Worm (Caenorhabditis elegans) whole organism, young adult: ENCODE measurements around the gene ppm-1.H.

Experiments used
- D2030.7 ChIP-seq: fragments of 200-800 bp; sonication (Bioruptor generic); IDR thresholded peaks from 2 replicates; pipeline ENCODE4 v1.3.6; 2022; ENCODE audit warnings: missing genetic modification reagents, missing genetic modification characterization, missing compliant biosample characterization
- F33H1.4 ChIP-seq: fragments of 200-800 bp; sonication (Bioruptor generic); IDR thresholded peaks from 2 replicates; pipeline ENCODE4 v1.3.6; 2022; ENCODE audit warnings: missing genetic modification reagents, missing genetic modification characterization, missing compliant biosample characterization
- F39B2.1 ChIP-seq: fragments of 200-800 bp; sonication (Bioruptor generic); IDR thresholded peaks from 2 replicates; pipeline ENCODE4 v1.3.6; 2022; ENCODE audit warnings: missing genetic modification reagents, missing genetic modification characterization, missing compliant biosample characterization
- F52B5.7 ChIP-seq: sonication (generic microtip); optimal IDR thresholded peaks from 2 replicates; lab custom pipeline; 2016; ENCODE audit warnings: mild to moderate bottlenecking, missing genetic modification characterization, missing compliant biosample characterization
- F57A8.1 ChIP-seq: fragments of 200-800 bp; sonication (Bioruptor generic); optimal IDR thresholded peaks from 2 replicates; lab custom pipeline; 2018; ENCODE audit warnings: mild to moderate bottlenecking, missing genetic modification characterization, moderate library complexity, missing compliant biosample characterization
- T26A5.8 ChIP-seq: sonication (generic microtip); optimal IDR thresholded peaks from 2 replicates; lab custom pipeline; 2016; ENCODE audit warnings: missing genetic modification characterization, missing compliant biosample characterization
- ama-1 ChIP-seq, 3 experiments: fragments of 150-350 bp in 1 of 3; sonication (generic microtip) in 2 of 3; optimal IDR thresholded peaks; 2 replicates each; lab custom pipeline; 2014 to 2018; ENCODE audit warnings: missing biosample characterization in 2 of 3, missing genetic modification characterization in 2 of 3, missing genetic modification reagents in 2 of 3
- atf-7 ChIP-seq: sonication (generic microtip); optimal IDR thresholded peaks from 2 replicates; lab custom pipeline; 2017; ENCODE audit warnings: mild to moderate bottlenecking, missing genetic modification characterization, missing compliant biosample characterization
- attf-3 ChIP-seq: fragments of 200-800 bp; sonication (Bioruptor generic); conservative IDR thresholded peaks from 2 replicates; pipeline ENCODE4 v1.3.6; 2022; ENCODE audit warnings: missing genetic modification reagents, missing genetic modification characterization, missing compliant biosample characterization
- attf-6 ChIP-seq: fragments of 200-800 bp; sonication (Bioruptor generic); IDR thresholded peaks from 2 replicates; pipeline ENCODE4 v1.3.6; 2022; ENCODE audit warnings: missing genetic modification reagents, missing genetic modification characterization, missing compliant biosample characterization
- bed-1 ChIP-seq: fragments of 200-800 bp; sonication (Bioruptor generic); IDR thresholded peaks from 2 replicates; pipeline ENCODE4 v1.3.6; 2022; ENCODE audit warnings: missing genetic modification reagents, missing genetic modification characterization, missing compliant biosample characterization
- cebp-1 ChIP-seq, 2 experiments: fragments of 200-800 bp in 1 of 2; sonication (Bioruptor generic) in 1 of 2; sonication (generic microtip) in 1 of 2; IDR thresholded peaks in 1 of 2; optimal IDR thresholded peaks in 1 of 2; 2 replicates each; pipeline versions ENCODE4 v1.3.6 to Lab custom; 2017 to 2022; ENCODE audit warnings: missing compliant biosample characterization in 2 of 2, missing genetic modification characterization in 2 of 2, mild to moderate bottlenecking in 1 of 2, missing genetic modification reagents in 1 of 2, moderate library complexity in 1 of 2
- ceh-27 ChIP-seq: fragments of 200-800 bp; sonication (Bioruptor generic); optimal IDR thresholded peaks from 2 replicates; lab custom pipeline; 2018; ENCODE audit warnings: mild to moderate bottlenecking, missing genetic modification characterization, moderate library complexity, missing compliant biosample characterization
- ceh-79 ChIP-seq: sonication (generic microtip); optimal IDR thresholded peaks from 2 replicates; lab custom pipeline; 2017; ENCODE audit warnings: mild to moderate bottlenecking, missing genetic modification characterization, missing compliant biosample characterization
- dox-1 ChIP-seq: fragments of 200-800 bp; sonication (Bioruptor generic); IDR thresholded peaks from 2 replicates; pipeline ENCODE4 v1.3.6; 2022; ENCODE audit warnings: missing genetic modification reagents, missing genetic modification characterization, missing compliant biosample characterization
- dpff-1 ChIP-seq: sonication (generic microtip); optimal IDR thresholded peaks from 2 replicates; lab custom pipeline; 2017; ENCODE audit warnings: mild to moderate bottlenecking, missing genetic modification characterization, missing compliant biosample characterization
- dpl-1 ChIP-seq: fragments of 150-350 bp; optimal IDR thresholded peaks from 2 replicates; lab custom pipeline; 2014; ENCODE audit warnings: missing biosample characterization, missing genetic modification reagents, missing genetic modification characterization
- egl-44 ChIP-seq: fragments of 200-800 bp; sonication (Bioruptor generic); IDR thresholded peaks from 2 replicates; pipeline ENCODE4 v1.3.6; 2022; ENCODE audit warnings: missing genetic modification reagents, missing genetic modification characterization, missing compliant biosample characterization
- lag-1 ChIP-seq: fragments of 200-800 bp; sonication (Bioruptor generic); IDR thresholded peaks from 2 replicates; pipeline ENCODE4 v1.3.6; 2022; ENCODE audit warnings: missing genetic modification reagents, missing genetic modification characterization, missing compliant biosample characterization
- let-607 ChIP-seq, 2 experiments: fragments of 200-800 bp in 1 of 2; sonication (Bioruptor generic) in 1 of 2; sonication (generic microtip) in 1 of 2; optimal IDR thresholded peaks; 2 replicates each; lab custom pipeline; 2016 to 2018; ENCODE audit warnings: mild to moderate bottlenecking in 2 of 2, missing compliant biosample characterization in 2 of 2, missing genetic modification characterization in 2 of 2, moderate library complexity in 2 of 2, missing genotype in 1 of 2
- lin-26 ChIP-seq: fragments of 200-800 bp; sonication (Bioruptor generic); IDR thresholded peaks from 2 replicates; pipeline ENCODE4 v1.3.6; 2022; ENCODE audit warnings: missing genetic modification reagents, missing genetic modification characterization, missing compliant biosample characterization
- lsl-1 ChIP-seq: fragments of 200-800 bp; sonication (Bioruptor generic); optimal IDR thresholded peaks from 2 replicates; lab custom pipeline; 2018; ENCODE audit warnings: mild to moderate bottlenecking, missing genetic modification characterization, moderate library complexity, missing compliant biosample characterization
- lsy-27 ChIP-seq: sonication (generic microtip); optimal IDR thresholded peaks from 2 replicates; lab custom pipeline; 2017; ENCODE audit warnings: missing genetic modification characterization, mild to moderate bottlenecking, missing compliant biosample characterization, antibody characterized with exemption, missing genotype, borderline replicate concordance; ENCODE audit not compliant: insufficient read depth
- madf-6 ChIP-seq: fragments of 200-800 bp; sonication (Bioruptor generic); IDR thresholded peaks from 2 replicates; pipeline ENCODE4 v1.3.6; 2022; ENCODE audit warnings: missing genetic modification reagents, missing genetic modification characterization, missing compliant biosample characterization
- mcd-1 ChIP-seq: fragments of 200-800 bp; sonication (Bioruptor generic); IDR thresholded peaks from 2 replicates; pipeline ENCODE4 v1.3.6; 2022; ENCODE audit warnings: missing genetic modification reagents, missing genetic modification characterization, missing compliant biosample characterization
- nfya-2 ChIP-seq: fragments of 200-800 bp; sonication (Bioruptor generic); IDR thresholded peaks from 2 replicates; pipeline ENCODE4 v1.3.6; 2022; ENCODE audit warnings: missing genetic modification reagents, missing genetic modification characterization, missing compliant biosample characterization
- nhr-179 ChIP-seq: sonication (generic microtip); optimal IDR thresholded peaks from 2 replicates; lab custom pipeline; 2016; ENCODE audit warnings: mild to moderate bottlenecking, missing genetic modification characterization, missing compliant biosample characterization
- nhr-27 ChIP-seq: fragments of 200-800 bp; sonication (Bioruptor generic); optimal IDR thresholded peaks from 2 replicates; lab custom pipeline; 2018; ENCODE audit warnings: mild to moderate bottlenecking, missing genetic modification characterization, moderate library complexity, missing compliant biosample characterization
- nhr-80 ChIP-seq: sonication (generic microtip); optimal IDR thresholded peaks from 2 replicates; lab custom pipeline; 2016; ENCODE audit warnings: missing genetic modification characterization, missing compliant biosample characterization
- rcor-1 ChIP-seq: fragments of 200-800 bp; sonication (Bioruptor generic); IDR thresholded peaks from 2 replicates; pipeline ENCODE4 v1.3.6; 2022; ENCODE audit warnings: missing genetic modification reagents, missing genetic modification characterization, missing compliant biosample characterization
- sdz-38 ChIP-seq: sonication (generic microtip); optimal IDR thresholded peaks from 2 replicates; lab custom pipeline; 2016; ENCODE audit warnings: missing genotype, missing genetic modification characterization, missing compliant biosample characterization
- snpc-1.3 ChIP-seq: sonication (generic microtip); optimal IDR thresholded peaks from 2 replicates; lab custom pipeline; 2017; ENCODE audit warnings: missing genetic modification characterization, mild to moderate bottlenecking, missing compliant biosample characterization, antibody characterized with exemption, moderate library complexity, missing genotype, missing genetic modification reagents; ENCODE audit not compliant: insufficient read depth
- xnd-1 ChIP-seq: sonication (generic microtip); optimal IDR thresholded peaks from 2 replicates; lab custom pipeline; 2016; ENCODE audit warnings: missing genotype, missing genetic modification reagents, missing genetic modification characterization, missing compliant biosample characterization
- ztf-18 ChIP-seq: sonication (generic microtip); optimal IDR thresholded peaks from 2 replicates; lab custom pipeline; 2016; ENCODE audit warnings: missing genotype, mild to moderate bottlenecking, missing genetic modification characterization, missing compliant biosample characterization
- ztf-22 ChIP-seq: fragments of 200-800 bp; sonication (Bioruptor generic); optimal IDR thresholded peaks from 2 replicates; lab custom pipeline; 2018; ENCODE audit warnings: mild to moderate bottlenecking, missing genetic modification characterization, moderate library complexity, missing compliant biosample characterization

The ppm-1.H gene

DNA sequence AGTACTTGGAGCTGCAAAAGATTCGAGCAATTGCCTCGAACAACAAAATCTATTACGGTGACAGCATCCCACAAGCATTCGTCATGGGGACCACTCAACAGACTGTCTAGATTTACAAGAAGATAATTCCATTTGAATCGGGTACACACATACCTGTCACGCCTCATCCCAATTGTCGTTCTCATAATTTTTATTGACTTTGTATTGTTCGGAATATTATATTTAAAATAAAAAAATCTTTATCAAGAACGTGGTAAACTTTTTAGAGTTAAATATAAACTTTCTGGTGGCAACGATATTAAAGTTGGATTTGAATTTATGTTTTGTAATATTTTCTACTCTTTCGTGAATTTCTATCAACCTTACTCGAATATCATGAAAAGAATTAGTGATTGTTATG is 21.0 kb upstream of the ppm-1.H start, which contains the start of gene C42C1.9:
C42C1.9 (plus strand) TSS at position 301 of the 400 bp plus-strand sequence.
- no peak for TF ChIP-seq nfya-2
- TF ChIP-seq lag-1: no peak
- no peak for TF ChIP-seq ceh-27 (GFP tag; lab: Kevin White, UChicago)
- TF ChIP-seq mcd-1: no peak
- TF ChIP-seq attf-6: no peak
- TF ChIP-seq F39B2.1 (GFP tag; lab: Robert Waterston, UW): no peak
- no peak for TF ChIP-seq bed-1 (GFP tag; lab: Robert Waterston, UW)
- TF ChIP-seq ztf-22 (GFP tag; lab: Kevin White, UChicago): no peak

DNA sequence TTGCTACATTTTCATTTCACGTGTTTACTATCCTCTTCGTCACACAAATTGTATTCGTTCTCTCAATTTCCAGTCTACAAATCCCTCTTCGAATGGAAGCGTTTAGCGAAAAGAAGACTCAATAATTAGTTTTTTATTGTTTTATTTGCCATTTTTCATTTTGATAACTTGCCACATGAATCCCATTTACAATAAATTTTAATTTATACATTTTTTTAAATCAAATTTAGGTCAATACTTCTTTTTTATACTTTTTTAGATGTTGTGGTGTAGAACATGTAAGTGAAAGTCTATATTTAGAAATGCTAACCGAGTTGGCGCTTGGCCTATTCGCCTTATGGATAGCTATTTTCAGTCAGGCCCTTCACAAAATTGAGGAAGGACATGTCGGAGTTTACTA is 19.5 kb upstream of the ppm-1.H start, which contains the start of gene erl-1:
erl-1 (plus strand) TSS at position 301 of the 400 bp plus-strand sequence.
- TF ChIP-seq attf-3 (GFP tag; lab: Robert Waterston, UW): no peak
- TF ChIP-seq dox-1 (GFP tag; lab: Robert Waterston, UW): no peak
- no peak for TF ChIP-seq let-607 (tag; optimal IDR thresholded peaks at IDR 0.05; lab: Kevin White, UChicago)
- TF ChIP-seq lin-26 (GFP tag; lab: Robert Waterston, UW): no peak
- no peak for TF ChIP-seq egl-44 (GFP tag; lab: Robert Waterston, UW)
- TF ChIP-seq nhr-27 (tag; lab: Kevin White, UChicago): no peak

DNA sequence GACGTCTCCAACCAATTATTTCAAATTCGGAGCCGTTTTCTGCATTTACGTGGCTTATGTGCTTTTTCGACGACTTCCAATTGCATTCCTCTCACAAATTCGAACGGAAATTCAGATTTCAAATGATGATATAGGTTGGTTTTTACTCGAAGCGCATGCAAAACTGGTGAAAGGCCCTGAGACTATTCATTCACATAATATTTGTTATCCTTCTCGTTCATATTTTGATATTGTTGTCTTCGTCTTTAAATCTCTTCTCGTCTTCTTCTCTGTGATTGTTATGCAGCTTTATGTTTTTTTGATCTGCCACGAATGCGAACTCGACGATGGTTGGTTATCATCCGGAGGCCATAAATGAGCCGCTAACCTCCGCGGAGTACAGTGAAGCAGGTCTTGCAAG is 14.8 kb upstream of the ppm-1.H start, which contains the start of gene hpo-12:
hpo-12 (plus strand) TSS at position 301 of the 400 bp plus-strand sequence.
- TF ChIP-seq madf-6 (GFP tag; lab: Robert Waterston, UW) (no peak), T26A5.8 (tag; lab: Kevin White, UChicago) (no peak), snpc-1.3 (tag; lab: Kevin White, UChicago) (no peak)

DNA sequence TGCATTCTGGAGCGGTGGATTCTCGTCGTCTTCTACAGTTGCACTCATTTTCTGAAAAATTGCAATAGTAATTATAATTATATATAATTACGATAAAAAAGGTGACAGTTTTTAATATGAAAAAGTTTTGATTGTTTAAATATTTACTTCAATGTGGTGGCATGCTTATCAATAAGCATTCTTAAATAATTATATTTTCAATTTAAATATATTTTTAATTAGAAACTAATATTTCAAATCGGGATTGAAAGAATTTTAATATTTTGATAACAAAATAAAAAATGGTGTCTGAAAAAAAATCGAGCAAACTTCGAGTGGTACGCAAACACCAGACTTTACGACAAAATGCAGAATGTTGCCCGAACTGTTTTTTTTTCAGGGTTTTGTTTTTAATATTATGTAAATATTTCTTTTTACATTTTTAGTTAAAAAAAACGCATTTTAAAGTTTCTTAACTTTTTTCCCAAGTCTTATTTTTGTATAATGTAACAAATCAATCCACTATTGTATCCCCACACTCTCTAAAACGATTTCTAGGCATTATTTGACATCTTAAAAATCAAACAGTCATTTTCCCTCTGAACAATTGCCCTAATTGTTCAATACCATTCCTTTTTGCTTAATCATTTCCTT is 14.2 kb upstream of the ppm-1.H start, which contains the start of the genes C42C1.12 and C42C1.19:
C42C1.12 (minus strand) TSS at position 51 of the 633 bp plus-strand sequence.
C42C1.19 (plus strand) TSS at position 583 of the 633 bp plus-strand sequence.
- TF ChIP-seq atf-7 (tag; lab: Kevin White, UChicago): no peak
- TF ChIP-seq F33H1.4: 0 out of 2 replicates have a peak, but pooled peaks have one; percentile 24

DNA sequence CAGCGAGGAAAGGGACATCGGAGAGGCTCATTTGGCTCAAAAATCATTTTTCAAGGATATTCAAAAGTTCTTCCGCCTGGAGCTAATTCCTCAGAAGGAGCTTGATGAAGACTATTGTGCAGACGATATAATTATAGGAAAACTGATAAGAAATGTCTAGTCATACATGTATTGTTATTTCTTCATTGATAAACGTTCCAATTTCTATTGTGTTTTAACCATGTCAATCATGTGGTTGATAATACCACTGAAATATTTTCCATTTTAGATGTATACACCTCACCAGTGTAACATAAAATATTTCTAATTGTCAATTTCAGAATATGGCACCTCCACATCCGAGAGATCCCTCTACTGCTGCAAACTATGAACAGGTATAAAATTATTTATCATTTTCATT is 11.2 kb upstream of the ppm-1.H start, which contains the start of gene ltah-1.1:
ltah-1.1 (plus strand) TSS at position 283 of the 400 bp plus-strand sequence.
- TF ChIP-seq nhr-80 (tag; lab: Kevin White, UChicago) (peak; percentile 55), let-607 (tag; optimal IDR thresholded peaks at IDR 0.05; lab: Kevin White, UChicago) (peak; percentile 2 to 23), F52B5.7 (tag; lab: Kevin White, UChicago) (no peak), ztf-18 (tag; lab: Kevin White, UChicago) (no peak)
- TF ChIP-seq, all 124 proteins: peak for 2

DNA sequence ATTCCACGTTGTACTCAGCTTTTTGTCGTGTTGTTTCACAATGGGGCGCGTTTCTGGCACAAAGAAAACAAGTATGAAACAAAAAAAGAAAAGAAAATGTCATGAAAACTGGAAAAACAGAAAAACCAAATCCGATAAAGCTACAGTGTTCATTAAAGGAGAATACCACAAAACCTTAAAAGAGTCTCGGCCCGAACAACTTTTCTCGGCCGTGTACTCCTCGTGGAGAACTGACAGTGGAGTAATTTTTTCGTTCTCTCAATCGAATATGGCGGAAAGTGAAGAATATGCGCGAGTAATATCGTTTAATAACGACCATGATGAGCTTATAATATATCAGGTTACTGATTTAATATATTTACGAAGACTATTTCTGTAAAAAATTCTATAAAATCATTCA is 10.4 kb upstream of the ppm-1.H start, which contains the start of the genes tag-335 and vkmt-1:
tag-335 (minus strand) TSS at position 88 of the 400 bp plus-strand sequence.
vkmt-1 (plus strand) TSS at position 219 of the 400 bp plus-strand sequence.
- TF ChIP-seq xnd-1 (tag; lab: Kevin White, UChicago): peak; percentile 48
- TF ChIP-seq let-607 (tag; optimal IDR thresholded peaks at IDR 0.05; lab: Kevin White, UChicago): peak in 1 of 2 experiments; percentile 16
- 0 out of 2 replicates have a peak, but pooled peaks have one; percentile 17 for TF ChIP-seq dox-1 (GFP tag; lab: Robert Waterston, UW)
- no peak for TF ChIP-seq ceh-27 (GFP tag; lab: Kevin White, UChicago)
- TF ChIP-seq rcor-1 (GFP tag; lab: Robert Waterston, UW): no peak
- no peak for TF ChIP-seq ceh-79 (tag; lab: Kevin White, UChicago)
- TF ChIP-seq lsy-27 (tag; lab: Kevin White, UChicago): no peak
- no peak for TF ChIP-seq cebp-1 (GFP tag; IDR thresholded peaks at IDR 0.05; lab: Robert Waterston, UW)
- TF ChIP-seq cebp-1 (tag; optimal IDR thresholded peaks at IDR 0.05; lab: Kevin White, UChicago): no peak
- peak; percentile 77 for TF ChIP-seq F33H1.4
- TF ChIP-seq dpff-1 (tag; lab: Kevin White, UChicago): no peak
- no peak for TF ChIP-seq F57A8.1 (GFP tag; lab: Kevin White, UChicago)
- no peak for TF ChIP-seq dpl-1 (GFP tag; lab: Kevin White, UChicago)
- no peak for TF ChIP-seq atf-7 (tag; lab: Kevin White, UChicago)
- TF ChIP-seq madf-6 (GFP tag; lab: Robert Waterston, UW): peak; percentile 68; the same call in 1 of the 2 replicates
- TF ChIP-seq lsl-1 (GFP tag; lab: Kevin White, UChicago): peak; percentile 74
- no peak for TF ChIP-seq ama-1 (optimal IDR thresholded peaks at IDR 0.05; lab: Kevin White, UChicago)
- no peak for TF ChIP-seq ama-1 (GFP tag; optimal IDR thresholded peaks at IDR 0.05; lab: Kevin White, UChicago)
- no peak for TF ChIP-seq sdz-38
- no peak for TF ChIP-seq nhr-27 (tag; lab: Kevin White, UChicago)
- TF ChIP-seq nhr-179 (tag; lab: Kevin White, UChicago): no peak
- TF ChIP-seq nhr-80 (tag; lab: Kevin White, UChicago): no peak
- 0 out of 2 replicates have a peak, but pooled peaks have one; percentile 36 for TF ChIP-seq D2030.7 (GFP tag; lab: Robert Waterston, UW)
